Worm (Caenorhabditis elegans) whole organism, L4 larva: Measurements from ENCODE around the gene srd-12.
A peak's percentile ranks its signal among the peaks of the same experiment; 100 is the strongest.

ENCODE experiments used
- D1046.2 ChIP-seq: fragments of 200-800 bp; sonication (Bioruptor generic); IDR thresholded peaks from 2 replicates; pipeline ENCODE4 v1.3.6; 2022; ENCODE audit warnings: missing genetic modification characterization, missing compliant biosample characterization
- F26F4.8 ChIP-seq: fragments of 200-800 bp; sonication (Bioruptor generic); conservative IDR thresholded peaks from 2 replicates; pipeline ENCODE4 v1.3.6; 2022; ENCODE audit warnings: missing genetic modification characterization, missing compliant biosample characterization
- F44E2.7 ChIP-seq: fragments of 200-800 bp; sonication (Bioruptor generic); IDR thresholded peaks from 2 replicates; pipeline ENCODE4 v2.1.2; 2022; ENCODE audit warnings: missing genetic modification characterization, missing compliant biosample characterization
- F49E8.2 ChIP-seq: sonication (generic microtip); optimal IDR thresholded peaks from 2 replicates; lab custom pipeline; 2016; ENCODE audit warnings: missing compliant biosample characterization, mild to moderate bottlenecking, missing genetic modification characterization, borderline replicate concordance
- T20F7.1 ChIP-seq: fragments of 200-800 bp; sonication (Bioruptor generic); optimal IDR thresholded peaks from 2 replicates; lab custom pipeline; 2018; ENCODE audit warnings: mild to moderate bottlenecking, missing genetic modification characterization, missing compliant biosample characterization
- Y75B8A.6 ChIP-seq: fragments of 200-800 bp; sonication (Bioruptor generic); IDR thresholded peaks from 2 replicates; pipeline ENCODE4 v1.3.6; 2022; ENCODE audit warnings: missing genetic modification reagents, missing genetic modification characterization, missing compliant biosample characterization
- aha-1 ChIP-seq: fragments of 150-350 bp; peaks from one replicate; lab custom pipeline; 2014; ENCODE audit warnings: missing biosample characterization, missing genetic modification characterization
- aly-2 ChIP-seq: sonication (generic microtip); optimal IDR thresholded peaks from 2 replicates; lab custom pipeline; 2018; ENCODE audit warnings: missing biosample characterization, missing genetic modification characterization
- ama-1 ChIP-seq: fragments of 150-350 bp; optimal IDR thresholded peaks from 2 replicates; lab custom pipeline; 2014; ENCODE audit warnings: inconsistent platforms, mixed read lengths
- arid-1 ChIP-seq: fragments of 200-800 bp; sonication (Bioruptor generic); conservative IDR thresholded peaks from 2 replicates; pipeline ENCODE4 v1.3.6; 2022; ENCODE audit warnings: missing genetic modification reagents, missing genetic modification characterization, missing compliant biosample characterization
- attf-4 ChIP-seq: sonication (generic microtip); optimal IDR thresholded peaks from 3 replicates; lab custom pipeline; 2017; ENCODE audit warnings: missing biosample characterization, missing genetic modification characterization
- ceh-20 ChIP-seq: fragments of 200-800 bp; sonication (Bioruptor generic); IDR thresholded peaks from 2 replicates; pipeline ENCODE4 v1.3.6; 2022; ENCODE audit warnings: missing genetic modification reagents, missing genetic modification characterization, missing compliant biosample characterization
- ceh-28 ChIP-seq: fragments of 150-350 bp; optimal IDR thresholded peaks from 2 replicates; lab custom pipeline; 2014; ENCODE audit warnings: missing biosample characterization, missing genetic modification reagents, missing genetic modification characterization
- ceh-32 ChIP-seq: sonication (generic microtip); optimal IDR thresholded peaks from 2 replicates; lab custom pipeline; 2016; ENCODE audit warnings: mild to moderate bottlenecking, missing genetic modification characterization, missing compliant biosample characterization; ENCODE audit not compliant: poor library complexity
- ceh-82 ChIP-seq: sonication (generic microtip); optimal IDR thresholded peaks from 2 replicates; lab custom pipeline; 2017; ENCODE audit warnings: missing biosample characterization, missing genetic modification characterization
- cey-2 ChIP-seq: sonication (generic microtip); optimal IDR thresholded peaks from 3 replicates; lab custom pipeline; 2017; ENCODE audit warnings: missing genetic modification characterization, mild to moderate bottlenecking, missing compliant biosample characterization, antibody characterized with exemption, borderline replicate concordance; ENCODE audit not compliant: insufficient read depth
- ctbp-1 ChIP-seq: fragments of 200-800 bp; sonication (Bioruptor generic); IDR thresholded peaks from 2 replicates; pipeline ENCODE4 v1.3.6; 2022; ENCODE audit warnings: missing genetic modification reagents, missing genetic modification characterization, missing compliant biosample characterization
- daf-16 ChIP-seq, 3 experiments: sonication (generic microtip); optimal IDR thresholded peaks; 2 replicates each; lab custom pipeline; 2016 to 2017; ENCODE audit warnings: missing genetic modification characterization in 3 of 3, missing genetic modification reagents in 3 of 3, mild to moderate bottlenecking in 2 of 3, missing compliant biosample characterization in 2 of 3, missing biosample characterization in 1 of 3, moderate library complexity in 1 of 3
- daf-19 ChIP-seq: fragments of 200-800 bp; sonication (Bioruptor generic); conservative IDR thresholded peaks from 2 replicates; pipeline ENCODE4 v1.3.6; 2022; ENCODE audit warnings: missing genetic modification characterization, missing compliant biosample characterization
- dmd-8 ChIP-seq: fragments of 200-800 bp; sonication (Bioruptor generic); IDR thresholded peaks from 2 replicates; pipeline ENCODE4 v1.3.6; 2022; ENCODE audit warnings: missing genetic modification characterization, missing compliant biosample characterization
- dpl-1 ChIP-seq: fragments of 150-350 bp; optimal IDR thresholded peaks from 2 replicates; lab custom pipeline; 2014; ENCODE audit warnings: missing biosample characterization, missing genetic modification reagents, missing genetic modification characterization
- gei-8 ChIP-seq: fragments of 200-800 bp; sonication (Bioruptor generic); optimal IDR thresholded peaks from 2 replicates; lab custom pipeline; 2018; ENCODE audit warnings: mild to moderate bottlenecking, missing genetic modification characterization, missing compliant biosample characterization
- hlh-30 ChIP-seq: sonication (generic microtip); optimal IDR thresholded peaks from 2 replicates; lab custom pipeline; 2017; ENCODE audit warnings: antibody characterized with exemption, mild to moderate bottlenecking, missing genetic modification characterization, missing compliant biosample characterization; ENCODE audit not compliant: insufficient read depth
- lin-1 ChIP-seq: fragments of 200-800 bp; sonication (Bioruptor generic); IDR thresholded peaks from 2 replicates; pipeline ENCODE4 v1.3.6; 2022; ENCODE audit warnings: missing genetic modification reagents, missing genetic modification characterization, missing compliant biosample characterization
- lin-15B ChIP-seq: fragments of 150-350 bp; sonication (generic microtip); optimal IDR thresholded peaks from 3 replicates; lab custom pipeline; 2014; ENCODE audit warnings: missing biosample characterization, missing genetic modification characterization
- lin-29 ChIP-seq: fragments of 200-800 bp; sonication (Bioruptor generic); IDR thresholded peaks from 2 replicates; pipeline ENCODE4 v1.3.6; 2022; ENCODE audit warnings: missing genetic modification reagents, missing genetic modification characterization, missing compliant biosample characterization
- lin-38 ChIP-seq: fragments of 200-800 bp; sonication (Bioruptor generic); IDR thresholded peaks from 2 replicates; pipeline ENCODE4 v1.3.6; 2022; ENCODE audit warnings: missing genetic modification reagents, missing genetic modification characterization, missing compliant biosample characterization
- lir-3 ChIP-seq: sonication (generic microtip); optimal IDR thresholded peaks from 2 replicates; lab custom pipeline; 2016; ENCODE audit warnings: mild to moderate bottlenecking, missing genetic modification characterization, missing compliant biosample characterization
- madf-5 ChIP-seq, 2 experiments: fragments of 200-800 bp; sonication (Bioruptor generic); IDR thresholded peaks; 2 replicates each; pipeline ENCODE4 v1.3.6; 2022; ENCODE audit warnings: missing compliant biosample characterization in 2 of 2, missing genetic modification characterization in 2 of 2
- mdl-1 ChIP-seq, 2 experiments: fragments of 150-350 bp in 1 of 2; sonication (generic microtip) in 1 of 2; optimal IDR thresholded peaks; 2 replicates each; lab custom pipeline; 2014 to 2017; ENCODE audit warnings: missing biosample characterization in 2 of 2, missing genetic modification characterization in 2 of 2
- mdt-29 ChIP-seq: fragments of 200-800 bp; sonication (Bioruptor generic); IDR thresholded peaks from 2 replicates; pipeline ENCODE4 v1.3.6; 2022; ENCODE audit warnings: missing genetic modification reagents, missing genetic modification characterization, missing compliant biosample characterization
- mep-1 ChIP-seq: fragments of 150-350 bp; sonication (generic microtip); optimal IDR thresholded peaks from 3 replicates; lab custom pipeline; 2014; ENCODE audit warnings: missing biosample characterization, missing genetic modification characterization
- nhr-111 ChIP-seq: fragments of 200-800 bp; sonication (Bioruptor generic); optimal IDR thresholded peaks from 2 replicates; lab custom pipeline; 2018; ENCODE audit warnings: mild to moderate bottlenecking, missing genetic modification characterization, missing compliant biosample characterization
- nhr-28 ChIP-seq: fragments of 150-350 bp; optimal IDR thresholded peaks from 2 replicates; lab custom pipeline; 2014; ENCODE audit warnings: missing biosample characterization, missing genetic modification characterization
- nhr-42 ChIP-seq: fragments of 200-800 bp; sonication (Bioruptor generic); IDR thresholded peaks from 2 replicates; pipeline ENCODE4 v1.3.6; 2022; ENCODE audit warnings: missing genetic modification characterization, missing compliant biosample characterization
- nhr-6 ChIP-seq: fragments of 150-350 bp; optimal IDR thresholded peaks from 2 replicates; lab custom pipeline; 2014; ENCODE audit warnings: missing biosample characterization, missing genetic modification characterization
- nhr-76 ChIP-seq: fragments of 150-350 bp; optimal IDR thresholded peaks from 2 replicates; lab custom pipeline; 2014; ENCODE audit warnings: missing biosample characterization, missing genetic modification characterization
- pha-4 ChIP-seq, 2 experiments: fragments of 150-350 bp in 1 of 2; fragments of 200-800 bp in 1 of 2; sonication (Bioruptor generic) in 1 of 2; IDR thresholded peaks in 1 of 2; optimal IDR thresholded peaks in 1 of 2; 2 replicates each; pipeline versions ENCODE4 v1.3.6 to Lab custom; 2014 to 2022; ENCODE audit warnings: missing genetic modification characterization in 2 of 2, missing genetic modification reagents in 2 of 2, missing biosample characterization in 1 of 2, missing compliant biosample characterization in 1 of 2
- saeg-2 ChIP-seq: fragments of 200-800 bp; sonication (Bioruptor generic); IDR thresholded peaks from 2 replicates; pipeline ENCODE4 v1.3.6; 2022; ENCODE audit warnings: missing genetic modification reagents, missing genetic modification characterization, missing compliant biosample characterization
- spr-1 ChIP-seq: sonication (generic microtip); optimal IDR thresholded peaks from 2 replicates; lab custom pipeline; 2016; ENCODE audit warnings: mild to moderate bottlenecking, missing genetic modification characterization, missing compliant biosample characterization
- tag-97 ChIP-seq: fragments of 200-800 bp; sonication (Bioruptor generic); IDR thresholded peaks from 2 replicates; pipeline ENCODE4 v1.3.6; 2022; ENCODE audit warnings: missing genetic modification characterization, missing compliant biosample characterization
- zag-1 ChIP-seq: fragments of 150-350 bp; optimal IDR thresholded peaks from 2 replicates; lab custom pipeline; 2014; ENCODE audit warnings: missing biosample characterization, missing genetic modification characterization
- zip-11 ChIP-seq: fragments of 200-800 bp; sonication (Bioruptor generic); IDR thresholded peaks from 2 replicates; pipeline ENCODE4 v1.3.6; 2022; ENCODE audit warnings: missing genetic modification characterization, missing compliant biosample characterization
- zip-2 ChIP-seq: fragments of 150-350 bp; optimal IDR thresholded peaks from 2 replicates; lab custom pipeline; 2014; ENCODE audit warnings: missing biosample characterization, missing genetic modification characterization
- ztf-11 ChIP-seq: fragments of 150-350 bp; optimal IDR thresholded peaks from 2 replicates; lab custom pipeline; 2014; ENCODE audit warnings: missing biosample characterization, missing genetic modification characterization
- ztf-7 ChIP-seq: fragments of 150-350 bp; optimal IDR thresholded peaks from 2 replicates; lab custom pipeline; 2014; ENCODE audit warnings: missing biosample characterization, missing genetic modification characterization

srd-12 gene

DNA sequence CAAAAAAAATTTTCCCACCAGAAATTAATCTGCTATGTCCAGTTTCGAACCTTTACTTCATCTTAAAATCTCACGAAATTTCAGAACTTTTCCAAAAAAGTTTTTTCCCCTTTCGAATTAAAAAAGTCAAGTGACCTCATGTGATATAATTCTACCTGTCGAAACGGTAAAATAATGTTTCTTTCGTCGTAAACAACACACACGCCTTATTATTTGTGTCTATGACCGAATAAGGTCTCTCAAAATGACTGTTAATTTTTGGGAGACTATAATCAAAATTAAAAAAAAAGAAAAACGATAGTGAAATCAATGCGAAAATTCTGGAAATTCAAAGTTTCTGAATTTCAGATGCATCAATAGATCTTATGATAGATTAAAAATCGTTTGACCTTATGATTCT is 46.9 kb downstream of the srd-12 start:
- TF ChIP-seq daf-16 (GFP tag; optimal IDR thresholded peaks at IDR 0.05; lab: Kevin White, UChicago) (no peak), daf-16 (tag; optimal IDR thresholded peaks at IDR 0.05; lab: Kevin White, UChicago) (peak; percentile 95), hlh-30 (tag; lab: Kevin White, UChicago) (peak; percentile 34), nhr-28 (tag; lab: Kevin White, UChicago) (peak; percentile 42), madf-5 (GFP tag; IDR thresholded peaks at IDR 0.05; lab: Robert Waterston, UW) (no peak)

DNA sequence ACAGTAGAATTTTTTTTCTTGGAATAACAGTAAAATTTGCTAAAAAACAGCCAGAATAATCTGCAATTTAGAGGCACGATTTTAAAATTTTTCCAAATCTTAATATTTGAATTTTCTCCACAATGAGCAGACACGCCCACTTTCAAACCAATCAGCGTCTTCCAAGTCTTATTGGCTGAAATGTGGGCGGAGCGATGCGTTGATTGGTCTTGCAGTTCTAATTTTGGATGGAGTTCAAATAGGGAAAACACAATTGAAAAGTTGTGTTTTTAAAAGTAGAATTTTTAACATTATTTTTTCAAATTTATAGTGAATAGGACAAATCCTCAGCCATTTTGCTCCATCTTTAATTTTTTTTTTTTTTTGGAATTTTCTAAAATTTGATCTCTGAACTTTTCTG is 47.3 kb downstream of the srd-12 start:
- TF ChIP-seq pha-4 (GFP tag; IDR thresholded peaks at IDR 0.05; lab: Robert Waterston, UW) (no peak), pha-4 (tag; optimal IDR thresholded peaks at IDR 0.05; lab: Kevin White, UChicago) (no peak), F44E2.7 (GFP tag; lab: Robert Waterston, UW) (no peak), lin-1 (GFP tag; lab: Robert Waterston, UW) (no peak), attf-4 (tag; lab: Kevin White, UChicago) (no peak), nhr-111 (GFP tag; lab: Kevin White, UChicago) (no peak), arid-1 (GFP tag; lab: Robert Waterston, UW) (no peak), ceh-28 (tag; lab: Kevin White, UChicago) (no peak), cey-2 (tag; lab: Kevin White, UChicago) (no peak), ztf-11 (tag; lab: Kevin White, UChicago) (no peak), Y75B8A.6 (no peak), dpl-1 (no peak), F26F4.8 (no peak), T20F7.1 (GFP tag; lab: Kevin White, UChicago) (no peak)

DNA sequence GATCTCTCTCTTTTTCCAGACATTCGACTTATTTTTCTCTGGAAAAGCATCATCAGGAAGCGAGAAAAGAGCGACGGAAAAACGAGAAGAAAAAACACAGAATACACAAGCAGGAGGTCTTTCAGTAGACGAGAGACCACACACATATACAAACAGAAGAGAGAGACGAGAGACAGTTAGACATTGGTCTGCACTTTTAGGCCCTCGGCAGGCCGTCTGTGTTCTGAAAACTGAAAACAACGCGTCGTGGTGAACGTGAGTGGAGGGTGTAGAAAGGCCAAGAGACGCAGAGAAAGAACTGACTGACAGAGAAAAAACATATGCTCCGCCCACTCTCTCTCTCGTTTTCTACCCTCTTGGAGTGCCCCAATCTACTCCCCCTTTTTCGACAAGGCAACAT is 47.8 kb downstream of the srd-12 start:
- TF ChIP-seq saeg-2 (no peak), nhr-6 (tag; lab: Kevin White, UChicago) (no peak), ceh-82 (tag; lab: Kevin White, UChicago) (no peak), nhr-42 (GFP tag; lab: Robert Waterston, UW) (no peak), ctbp-1 (no peak), aha-1 (tag; lab: Kevin White, UChicago) (peak; percentile 97), ztf-11 (tag; lab: Kevin White, UChicago) (no peak), pha-4 (GFP tag; IDR thresholded peaks at IDR 0.05; lab: Robert Waterston, UW) (no peak), pha-4 (tag; optimal IDR thresholded peaks at IDR 0.05; lab: Kevin White, UChicago) (no peak), zip-2 (tag; lab: Kevin White, UChicago) (no peak), aly-2 (tag; lab: Kevin White, UChicago) (no peak), lin-29 (GFP tag; lab: Robert Waterston, UW) (no peak), nhr-76 (no peak), lir-3 (tag; lab: Kevin White, UChicago) (no peak), D1046.2 (GFP tag; lab: Robert Waterston, UW) (no peak), daf-19 (GFP tag; lab: Robert Waterston, UW) (no peak), dpl-1 (no peak), attf-4 (tag; lab: Kevin White, UChicago) (no peak), zag-1 (tag; lab: Kevin White, UChicago) (no peak), nhr-28 (tag; lab: Kevin White, UChicago) (peak; percentile 81), spr-1 (tag; lab: Kevin White, UChicago) (no peak), nhr-111 (GFP tag; lab: Kevin White, UChicago) (no peak), zip-11 (GFP tag; lab: Robert Waterston, UW) (no peak), ztf-7 (tag; lab: Kevin White, UChicago) (peak; percentile 6), arid-1 (GFP tag; lab: Robert Waterston, UW) (no peak), gei-8 (no peak), lin-15B (tag; lab: Kevin White, UChicago) (no peak), mdl-1 (tag; optimal IDR thresholded peaks at IDR 0.05; lab: Kevin White, UChicago) (peak in 1 of 2 experiments; percentile 81), cey-2 (tag; lab: Kevin White, UChicago) (no peak), ama-1 (lab: Kevin White, UChicago) (no peak), mdt-29 (GFP tag; lab: Robert Waterston, UW) (no peak), mep-1 (tag; lab: Kevin White, UChicago) (peak; percentile 65), madf-5 (GFP tag; IDR thresholded peaks at IDR 0.05; lab: Robert Waterston, UW) (no peak), tag-97 (GFP tag; lab: Robert Waterston, UW) (no peak), dmd-8 (GFP tag; lab: Robert Waterston, UW) (no peak), F26F4.8 (no peak), ceh-32 (tag; lab: Kevin White, UChicago) (no peak), lin-38 (GFP tag; lab: Robert Waterston, UW) (no peak), F49E8.2 (tag; lab: Kevin White, UChicago) (no peak), ceh-20 (GFP tag; lab: Robert Waterston, UW) (no peak), T20F7.1 (GFP tag; lab: Kevin White, UChicago) (no peak)
